Worm (Caenorhabditis elegans) whole organism, L3 larva: ENCODE results near the gene H05C05.2.

Source experiments
- R02D3.7 ChIP-seq: fragments of 150-350 bp; optimal IDR thresholded peaks from 2 replicates; lab custom pipeline; 2014; ENCODE audit warnings: missing biosample characterization, missing genetic modification characterization
- ZK546.5 ChIP-seq: sonication (generic microtip); optimal IDR thresholded peaks from 2 replicates; lab custom pipeline; 2017; ENCODE audit warnings: missing biosample characterization, missing genetic modification characterization
- ceh-28 ChIP-seq: fragments of 150-350 bp; optimal IDR thresholded peaks from 2 replicates; lab custom pipeline; 2014; ENCODE audit warnings: missing biosample characterization, missing genetic modification reagents, missing genetic modification characterization
- ceh-82 ChIP-seq: fragments of 150-350 bp; optimal IDR thresholded peaks from 2 replicates; lab custom pipeline; 2014; ENCODE audit warnings: missing biosample characterization, missing genetic modification characterization
- ceh-9 ChIP-seq: sonication (generic microtip); optimal IDR thresholded peaks from 2 replicates; lab custom pipeline; 2018; ENCODE audit warnings: missing biosample characterization, missing genetic modification characterization
- daf-12 ChIP-seq: fragments of 150-350 bp; optimal IDR thresholded peaks from 2 replicates; lab custom pipeline; 2014; ENCODE audit warnings: missing biosample characterization, missing genetic modification reagents, missing genetic modification characterization
- egl-27 ChIP-seq: sonication (generic microtip); optimal IDR thresholded peaks from 4 replicates; lab custom pipeline; 2017; ENCODE audit warnings: missing biosample characterization, missing genetic modification reagents, missing genetic modification characterization
- egl-5 ChIP-seq: fragments of 150-350 bp; optimal IDR thresholded peaks from 2 replicates; lab custom pipeline; 2017; ENCODE audit warnings: missing biosample characterization, missing genetic modification reagents, missing genetic modification characterization, inconsistent platforms
- elt-1 ChIP-seq: fragments of 150-350 bp; optimal IDR thresholded peaks from 2 replicates; lab custom pipeline; 2014; ENCODE audit warnings: missing biosample characterization, missing genetic modification characterization
- elt-2 ChIP-seq: sonication (generic microtip); optimal IDR thresholded peaks from 2 replicates; lab custom pipeline; 2016; ENCODE audit warnings: missing genetic modification reagents, mild to moderate bottlenecking, missing genetic modification characterization, missing compliant biosample characterization
- elt-3 ChIP-seq, 3 experiments: fragments of 150-350 bp in 1 of 3; sonication (generic microtip) in 2 of 3; optimal IDR thresholded peaks; 2 replicates in 2 of 3; 4 replicates in 1 of 3; lab custom pipeline; 2014 to 2017; ENCODE audit warnings: missing biosample characterization in 3 of 3, missing genetic modification characterization in 3 of 3
- fkh-10 ChIP-seq: sonication (generic microtip); optimal IDR thresholded peaks from 2 replicates; lab custom pipeline; 2017; ENCODE audit warnings: missing biosample characterization, missing genetic modification reagents, missing genetic modification characterization
- fkh-2 ChIP-seq: fragments of 150-350 bp; optimal IDR thresholded peaks from 2 replicates; lab custom pipeline; 2014; ENCODE audit warnings: missing biosample characterization, missing genetic modification reagents, missing genetic modification characterization
- hmg-11 ChIP-seq: sonication (generic microtip); optimal IDR thresholded peaks from 2 replicates; lab custom pipeline; 2016; ENCODE audit warnings: missing genetic modification characterization, missing compliant biosample characterization
- lin-15B ChIP-seq: fragments of 150-350 bp; optimal IDR thresholded peaks from 2 replicates; lab custom pipeline; 2014; ENCODE audit warnings: missing biosample characterization, missing genetic modification characterization
- lin-39 ChIP-seq: fragments of 150-350 bp; optimal IDR thresholded peaks from 2 replicates; lab custom pipeline; 2018; ENCODE audit warnings: missing biosample characterization, missing genetic modification reagents, missing genetic modification characterization
- lsy-12 ChIP-seq: sonication (generic microtip); optimal IDR thresholded peaks from 2 replicates; lab custom pipeline; 2016; ENCODE audit warnings: mild to moderate bottlenecking, missing genetic modification characterization, missing compliant biosample characterization
- mdl-1 ChIP-seq: fragments of 150-350 bp; optimal IDR thresholded peaks from 2 replicates; lab custom pipeline; 2014; ENCODE audit warnings: missing biosample characterization, missing genetic modification characterization
- mml-1 ChIP-seq: fragments of 150-350 bp; sonication (generic microtip); optimal IDR thresholded peaks from 3 replicates; lab custom pipeline; 2014; ENCODE audit warnings: missing biosample characterization, missing genetic modification characterization
- nfya-1 ChIP-seq: sonication (generic microtip); optimal IDR thresholded peaks from 2 replicates; lab custom pipeline; 2017; ENCODE audit warnings: missing genetic modification characterization, mild to moderate bottlenecking, missing compliant biosample characterization, antibody characterized with exemption, moderate library complexity; ENCODE audit not compliant: insufficient read depth
- nhr-11 ChIP-seq: fragments of 150-350 bp; optimal IDR thresholded peaks from 2 replicates; lab custom pipeline; 2014; ENCODE audit warnings: missing biosample characterization, missing genetic modification characterization
- nhr-23 ChIP-seq: fragments of 150-350 bp; optimal IDR thresholded peaks from 2 replicates; lab custom pipeline; 2014; ENCODE audit warnings: missing biosample characterization, missing genetic modification reagents, missing genetic modification characterization
- nhr-237 ChIP-seq: fragments of 150-350 bp; optimal IDR thresholded peaks from 2 replicates; lab custom pipeline; 2014; ENCODE audit warnings: missing biosample characterization, missing genetic modification characterization
- nhr-25 ChIP-seq: sonication (generic microtip); optimal IDR thresholded peaks from 2 replicates; lab custom pipeline; 2017; ENCODE audit warnings: missing biosample characterization, missing genetic modification characterization
- nhr-43 ChIP-seq: sonication (generic microtip); optimal IDR thresholded peaks from 2 replicates; lab custom pipeline; 2016; ENCODE audit warnings: mild to moderate bottlenecking, missing genetic modification characterization, missing compliant biosample characterization; ENCODE audit not compliant: poor library complexity, severe bottlenecking
- nhr-67 ChIP-seq: fragments of 150-350 bp; optimal IDR thresholded peaks from 2 replicates; lab custom pipeline; 2014; ENCODE audit warnings: missing biosample characterization, missing genetic modification characterization
- nhr-76 ChIP-seq: fragments of 150-350 bp; sonication (generic microtip); optimal IDR thresholded peaks from 5 replicates; lab custom pipeline; 2014; ENCODE audit warnings: missing biosample characterization, missing genetic modification characterization
- pha-4 ChIP-seq: fragments of 150-350 bp; optimal IDR thresholded peaks from 2 replicates; lab custom pipeline; 2014; ENCODE audit warnings: missing biosample characterization, missing genetic modification reagents, missing genetic modification characterization
- pqm-1 ChIP-seq: fragments of 150-350 bp; optimal IDR thresholded peaks from 2 replicates; lab custom pipeline; 2017; ENCODE audit warnings: missing biosample characterization, missing genetic modification characterization, inconsistent platforms
- sea-2 ChIP-seq: fragments of 150-350 bp; sonication (generic microtip); optimal IDR thresholded peaks from 4 replicates; lab custom pipeline; 2014; ENCODE audit warnings: missing biosample characterization, missing genetic modification reagents, missing genetic modification characterization
- skn-1 ChIP-seq: fragments of 150-350 bp; optimal IDR thresholded peaks from 2 replicates; lab custom pipeline; 2014; ENCODE audit warnings: missing biosample characterization, missing genetic modification characterization
- tbx-2 ChIP-seq: sonication (generic microtip); optimal IDR thresholded peaks from 2 replicates; lab custom pipeline; 2016; ENCODE audit warnings: mild to moderate bottlenecking, missing genetic modification characterization, missing compliant biosample characterization
- unc-39 ChIP-seq: sonication (generic microtip); optimal IDR thresholded peaks from 4 replicates; lab custom pipeline; 2017; ENCODE audit warnings: missing biosample characterization, missing genetic modification characterization
- zag-1 ChIP-seq: fragments of 150-350 bp; optimal IDR thresholded peaks from 2 replicates; lab custom pipeline; 2014; ENCODE audit warnings: missing biosample characterization, missing genetic modification characterization
- ztf-11 ChIP-seq: fragments of 150-350 bp; optimal IDR thresholded peaks from 2 replicates; lab custom pipeline; 2014; ENCODE audit warnings: missing biosample characterization, missing genetic modification characterization
- ztf-4 ChIP-seq: fragments of 150-350 bp; optimal IDR thresholded peaks from 2 replicates; lab custom pipeline; 2014; ENCODE audit warnings: missing biosample characterization, missing genetic modification characterization

H05C05.2 gene

ce11 chrIII:2965534-2965933, at the start of gene H05C05.2:
TSS of gene H05C05.2 (minus strand) at chrIII:2965634.
- TF ChIP-seq elt-1 (tag; lab: Kevin White, UChicago), result no peak
- no peak for TF ChIP-seq lin-39 (tag; lab: Kevin White, UChicago)
- no peak for TF ChIP-seq R02D3.7 (tag; lab: Kevin White, UChicago)
- TF ChIP-seq fkh-10 (GFP tag; lab: Kevin White, UChicago), result no peak
- no peak for TF ChIP-seq ZK546.5 (tag; lab: Kevin White, UChicago)
- TF ChIP-seq lin-15B (tag; lab: Kevin White, UChicago), result no peak
- TF ChIP-seq elt-2 (tag; lab: Kevin White, UChicago), result no peak
- TF ChIP-seq nhr-25 (tag; lab: Kevin White, UChicago), result no peak
- TF ChIP-seq, all 47 proteins: peak for 0

DNA sequence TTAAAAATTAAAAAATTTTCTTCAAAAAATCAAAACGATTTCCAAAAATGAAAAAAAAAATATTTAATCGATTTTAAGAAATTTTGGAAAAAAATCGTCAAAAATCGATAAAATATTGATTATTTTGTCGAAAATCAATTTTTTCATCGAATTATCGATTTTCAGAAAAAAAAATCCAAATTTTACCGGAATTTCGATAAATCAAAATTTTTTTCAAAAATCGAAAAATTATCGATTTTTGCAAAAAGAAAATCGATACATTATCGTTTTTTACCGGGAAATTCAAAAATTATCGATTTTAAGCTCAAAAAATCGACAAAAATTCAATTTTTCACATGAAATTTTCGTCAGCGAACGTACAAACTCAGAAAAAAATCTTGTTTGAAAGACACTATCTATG, 29.9 kb upstream of the H05C05.2 start:
- TF ChIP-seq ceh-28 (tag; lab: Kevin White, UChicago) (peak; percentile 95), ztf-11 (tag; lab: Kevin White, UChicago) (no peak)

ce11 chrIII:2993963-2994362, 28.5 kb upstream of the H05C05.2 start:
- TF ChIP-seq ztf-4 (tag; lab: Kevin White, UChicago), result no peak
- peak; percentile 99 for TF ChIP-seq ceh-28 (tag; lab: Kevin White, UChicago)
- no peak for TF ChIP-seq fkh-10 (GFP tag; lab: Kevin White, UChicago)
- TF ChIP-seq nhr-11 (tag; lab: Kevin White, UChicago), result no peak
- TF ChIP-seq nhr-237 (tag; lab: Kevin White, UChicago), result no peak

- TF ChIP-seq egl-5 (tag; lab: Kevin White, UChicago) (no peak), mml-1 (no peak), unc-39 (no peak), fkh-10 (GFP tag; lab: Kevin White, UChicago) (no peak), lin-39 (tag; lab: Kevin White, UChicago) (no peak), skn-1 (tag; lab: Kevin White, UChicago) (no peak), fkh-2 (tag; lab: Kevin White, UChicago) (no peak), pqm-1 (tag; lab: Kevin White, UChicago) (no peak), daf-12 (tag; lab: Kevin White, UChicago) (no peak), ceh-9 (tag; lab: Kevin White, UChicago) (no peak), elt-1 (tag; lab: Kevin White, UChicago) (no peak), sea-2 (no peak), pha-4 (tag; lab: Kevin White, UChicago) (no peak), nhr-11 (tag; lab: Kevin White, UChicago) (no peak), hmg-11 (tag; lab: Kevin White, UChicago) (no peak), tbx-2 (tag; lab: Kevin White, UChicago) (no peak), nfya-1 (tag; lab: Kevin White, UChicago) (no peak), ceh-28 (tag; lab: Kevin White, UChicago) (no peak)
These were observed 26.8 kb upstream of the H05C05.2 start for ce11 chrIII:2992234-2992633.

DNA sequence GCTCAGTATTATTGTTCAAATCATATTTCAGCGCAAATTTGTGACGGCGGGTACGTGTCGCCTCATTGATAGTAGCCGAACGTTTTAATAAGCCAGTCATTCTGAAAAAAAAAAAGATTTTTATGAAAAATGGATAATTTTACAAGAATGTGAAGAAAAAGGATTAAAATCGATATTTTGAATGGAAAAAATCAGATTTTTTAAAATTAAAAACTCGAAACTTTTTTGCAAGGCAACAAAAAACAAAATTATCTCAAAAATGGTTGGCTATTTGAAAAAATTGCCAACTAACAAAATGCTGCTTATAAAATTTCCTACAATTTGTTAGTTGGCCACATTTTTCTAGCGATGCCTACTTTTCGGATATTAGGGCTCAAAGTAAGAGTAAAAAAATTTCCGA, 24.5 kb upstream of the H05C05.2 start, which contains the start of gene Y55D5A.4:
Y55D5A.4 (minus strand) TSS at position 101 of the 400 bp plus-strand sequence.
- TF ChIP-seq fkh-2 (tag; lab: Kevin White, UChicago) (no peak), zag-1 (tag; lab: Kevin White, UChicago) (no peak), nhr-25 (tag; lab: Kevin White, UChicago) (no peak), hmg-11 (tag; lab: Kevin White, UChicago) (no peak), nhr-237 (tag; lab: Kevin White, UChicago) (no peak), sea-2 (no peak), nfya-1 (tag; lab: Kevin White, UChicago) (no peak), elt-3 (tag; optimal IDR thresholded peaks at IDR 0.05; lab: Kevin White, UChicago) (no peak), egl-27 (no peak), nhr-43 (no peak), nhr-67 (no peak), nhr-23 (tag; lab: Kevin White, UChicago) (no peak), nhr-76 (tag; lab: Kevin White, UChicago) (no peak), egl-5 (tag; lab: Kevin White, UChicago) (no peak), mdl-1 (tag; lab: Kevin White, UChicago) (no peak), lsy-12 (tag; lab: Kevin White, UChicago) (no peak), ceh-82 (tag; lab: Kevin White, UChicago) (no peak)
- TF ChIP-seq, all 47 proteins: peak for 0
